Worm (Caenorhabditis elegans) whole organism, L1 larva: Measurements from ENCODE around the gene T16G12.4.

Experiments used
- C34B4.2 ChIP-seq: sonication (generic microtip); optimal IDR thresholded peaks from 2 replicates; lab custom pipeline; 2017; ENCODE audit warnings: mild to moderate bottlenecking, missing genetic modification characterization, missing compliant biosample characterization
- Y116A8C.19 ChIP-seq: sonication (generic microtip); optimal IDR thresholded peaks from 2 replicates; lab custom pipeline; 2016; ENCODE audit warnings: missing compliant biosample characterization, missing genetic modification characterization, borderline replicate concordance
- ceh-63 ChIP-seq: fragments of 200-800 bp; sonication (Bioruptor generic); optimal IDR thresholded peaks from 2 replicates; lab custom pipeline; 2018; ENCODE audit warnings: mild to moderate bottlenecking, missing genetic modification characterization, missing compliant biosample characterization
- ceh-82 ChIP-seq, 3 experiments: fragments of 150-350 bp in 1 of 3; sonication (generic microtip) in 2 of 3; optimal IDR thresholded peaks; 2 replicates each; lab custom pipeline; 2014 to 2017; ENCODE audit warnings: missing biosample characterization in 3 of 3, missing genetic modification characterization in 3 of 3
- ceh-90 ChIP-seq: sonication (generic microtip); optimal IDR thresholded peaks from 2 replicates; lab custom pipeline; 2016; ENCODE audit warnings: missing genetic modification characterization, missing compliant biosample characterization
- dpl-1 ChIP-seq, 3 experiments: fragments of 150-350 bp in 2 of 3; sonication (generic microtip) in 1 of 3; optimal IDR thresholded peaks; 2 replicates each; lab custom pipeline; 2014 to 2017; ENCODE audit warnings: missing biosample characterization in 3 of 3, missing genetic modification characterization in 3 of 3, missing genetic modification reagents in 3 of 3
- dsc-1 ChIP-seq: sonication (generic microtip); optimal IDR thresholded peaks from 2 replicates; lab custom pipeline; 2016; ENCODE audit warnings: mild to moderate bottlenecking, missing genetic modification characterization, missing compliant biosample characterization
- efl-3 ChIP-seq: fragments of 200-800 bp; sonication (Bioruptor generic); optimal IDR thresholded peaks from 2 replicates; lab custom pipeline; 2018; ENCODE audit warnings: mild to moderate bottlenecking, missing genetic modification characterization, missing compliant biosample characterization
- ets-5 ChIP-seq: fragments of 200-800 bp; sonication (Bioruptor generic); IDR thresholded peaks from 2 replicates; pipeline ENCODE4 v1.3.6; 2022; ENCODE audit warnings: missing genetic modification characterization, missing compliant biosample characterization
- hlh-17 ChIP-seq: fragments of 200-800 bp; sonication (Bioruptor generic); optimal IDR thresholded peaks from 2 replicates; lab custom pipeline; 2018; ENCODE audit warnings: missing genetic modification characterization, mild to moderate bottlenecking, missing compliant biosample characterization, moderate library complexity, borderline replicate concordance
- hlh-4 ChIP-seq: sonication (generic microtip); optimal IDR thresholded peaks from 2 replicates; lab custom pipeline; 2016; ENCODE audit warnings: mild to moderate bottlenecking, missing genetic modification characterization, missing compliant biosample characterization
- irx-1 ChIP-seq: sonication (generic microtip); optimal IDR thresholded peaks from 2 replicates; lab custom pipeline; 2016; ENCODE audit warnings: missing genetic modification characterization, missing compliant biosample characterization
- lin-13 ChIP-seq: fragments of 150-350 bp; optimal IDR thresholded peaks from 2 replicates; lab custom pipeline; 2014; ENCODE audit warnings: missing biosample characterization, missing genetic modification reagents, missing genetic modification characterization
- lsy-2 ChIP-seq, 2 experiments: fragments of 150-350 bp; optimal IDR thresholded peaks; 2 replicates each; lab custom pipeline; 2014; ENCODE audit warnings: missing biosample characterization in 2 of 2, missing genetic modification characterization in 2 of 2
- mef-2 ChIP-seq: fragments of 150-350 bp; optimal IDR thresholded peaks from 2 replicates; lab custom pipeline; 2014; ENCODE audit warnings: missing biosample characterization, missing genetic modification characterization
- nhr-11 ChIP-seq: fragments of 150-350 bp; optimal IDR thresholded peaks from 2 replicates; lab custom pipeline; 2014; ENCODE audit warnings: missing biosample characterization, missing genetic modification characterization
- nhr-12 ChIP-seq: sonication (generic microtip); optimal IDR thresholded peaks from 2 replicates; lab custom pipeline; 2017; ENCODE audit warnings: missing biosample characterization, missing genetic modification characterization
- nhr-19 ChIP-seq: fragments of 200-800 bp; sonication (Bioruptor generic); conservative IDR thresholded peaks from 2 replicates; pipeline ENCODE4 v1.3.6; 2022; ENCODE audit warnings: missing genetic modification characterization, missing compliant biosample characterization
- nhr-237 ChIP-seq: fragments of 150-350 bp; optimal IDR thresholded peaks from 2 replicates; lab custom pipeline; 2014; ENCODE audit warnings: missing biosample characterization, missing genetic modification characterization
- nhr-71 ChIP-seq: sonication (generic microtip); optimal IDR thresholded peaks from 2 replicates; lab custom pipeline; 2016; ENCODE audit warnings: mild to moderate bottlenecking, missing genetic modification characterization, moderate library complexity, missing compliant biosample characterization
- nhr-76 ChIP-seq: sonication (generic microtip); optimal IDR thresholded peaks from 2 replicates; lab custom pipeline; 2017; ENCODE audit warnings: missing biosample characterization, missing genetic modification characterization
- nhr-77 ChIP-seq: fragments of 150-350 bp; optimal IDR thresholded peaks from 2 replicates; lab custom pipeline; 2014; ENCODE audit warnings: missing biosample characterization, missing genetic modification characterization
- nhr-84 ChIP-seq: sonication (generic microtip); optimal IDR thresholded peaks from 2 replicates; lab custom pipeline; 2017; ENCODE audit warnings: missing biosample characterization, missing genetic modification characterization
- nhr-85 ChIP-seq: sonication (generic microtip); peaks from one replicate; lab custom pipeline; 2016; ENCODE audit warnings: missing genetic modification characterization, inconsistent platforms, missing compliant biosample characterization
- pag-3 ChIP-seq: sonication (generic microtip); optimal IDR thresholded peaks from 2 replicates; lab custom pipeline; 2017; ENCODE audit warnings: missing genetic modification characterization, mild to moderate bottlenecking, missing compliant biosample characterization, antibody characterized with exemption, borderline replicate concordance; ENCODE audit not compliant: insufficient read depth
- pax-3 ChIP-seq: fragments of 200-800 bp; sonication (Bioruptor generic); optimal IDR thresholded peaks from 2 replicates; lab custom pipeline; 2018; ENCODE audit warnings: mild to moderate bottlenecking, missing genetic modification characterization, moderate library complexity, missing compliant biosample characterization
- pqm-1 ChIP-seq: sonication (generic microtip); optimal IDR thresholded peaks from 3 replicates; lab custom pipeline; 2017; ENCODE audit warnings: missing biosample characterization, missing genetic modification characterization
- tbx-2 ChIP-seq: sonication (generic microtip); optimal IDR thresholded peaks from 2 replicates; lab custom pipeline; 2016; ENCODE audit warnings: missing genetic modification characterization, missing compliant biosample characterization
- unc-30 ChIP-seq: sonication (generic microtip); optimal IDR thresholded peaks from 2 replicates; lab custom pipeline; 2017; ENCODE audit warnings: missing biosample characterization, missing genetic modification characterization
- unc-98 ChIP-seq: fragments of 200-800 bp; sonication (Bioruptor generic); IDR thresholded peaks from 2 replicates; pipeline ENCODE4 v1.3.6; 2022; ENCODE audit warnings: missing genetic modification characterization, missing compliant biosample characterization
- vab-15 ChIP-seq: sonication (generic microtip); optimal IDR thresholded peaks from 2 replicates; lab custom pipeline; 2017; ENCODE audit warnings: missing genotype, mild to moderate bottlenecking, missing genetic modification characterization, missing compliant biosample characterization
- xbp-1 ChIP-seq: sonication (generic microtip); optimal IDR thresholded peaks from 2 replicates; lab custom pipeline; 2016; ENCODE audit warnings: missing genetic modification characterization, missing compliant biosample characterization
- zip-4 ChIP-seq: fragments of 200-800 bp; sonication (Bioruptor generic); optimal IDR thresholded peaks from 2 replicates; lab custom pipeline; 2018; ENCODE audit warnings: mild to moderate bottlenecking, missing genetic modification characterization, moderate library complexity, missing compliant biosample characterization

T16G12.4 gene

ce11 chrIII:10096525-10096972 lies 38.9 kb downstream of the T16G12.4 start (continued):
- TF ChIP-seq nhr-19 (GFP tag; lab: Robert Waterston, UW) (peak; percentile 86), dsc-1 (peak; percentile 92), pax-3 (tag; lab: Kevin White, UChicago) (peak; percentile 53), pag-3 (tag; lab: Kevin White, UChicago) (no peak), ets-5 (GFP tag; lab: Robert Waterston, UW) (no peak), C34B4.2 (tag; lab: Kevin White, UChicago) (no peak), dpl-1 (GFP tag; optimal IDR thresholded peaks at IDR 0.05; lab: Kevin White, UChicago) (peak; percentile 73 to 76 (median 73)), nhr-11 (tag; lab: Kevin White, UChicago) (peak; percentile 87), ceh-90 (tag; lab: Kevin White, UChicago) (no peak), nhr-237 (tag; lab: Kevin White, UChicago) (peak; percentile 78), nhr-71 (tag; lab: Kevin White, UChicago) (peak; percentile 97), zip-4 (peak; percentile 24)

DNA sequence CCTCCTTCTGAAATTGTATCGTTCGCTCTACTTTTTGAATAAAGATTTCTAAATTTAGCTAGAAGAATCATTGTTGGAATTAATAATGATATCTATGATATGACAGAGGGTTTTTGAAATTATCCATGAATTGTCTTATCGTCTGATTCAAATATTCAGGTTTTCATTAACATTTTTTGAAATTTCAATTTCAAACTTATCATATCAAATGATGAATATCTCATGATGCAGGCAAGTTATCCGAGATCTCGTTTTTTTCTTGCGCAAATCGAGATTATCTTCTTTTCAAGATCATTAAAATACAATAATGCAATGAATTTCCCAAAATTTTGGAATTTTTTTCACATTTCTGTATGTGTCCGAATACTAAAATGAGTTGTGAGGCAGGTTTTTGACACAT lies 40.4 kb downstream of the T16G12.4 start, which contains the start of gene spop-1:
Gene spop-1, minus strand, starts transcription at position 101 of the 400 bp plus-strand sequence.
- TF ChIP-seq nhr-77 (tag; lab: Kevin White, UChicago) (no peak), nhr-85 (no peak), hlh-17 (GFP tag; lab: Kevin White, UChicago) (no peak), xbp-1 (tag; lab: Kevin White, UChicago) (no peak), vab-15 (tag; lab: Kevin White, UChicago) (no peak), irx-1 (no peak), ceh-63 (no peak), unc-30 (tag; lab: Kevin White, UChicago) (no peak), pqm-1 (tag; lab: Kevin White, UChicago) (no peak), nhr-76 (no peak), Y116A8C.19 (no peak)
- TF ChIP-seq, all 84 proteins: peak for 0

DNA sequence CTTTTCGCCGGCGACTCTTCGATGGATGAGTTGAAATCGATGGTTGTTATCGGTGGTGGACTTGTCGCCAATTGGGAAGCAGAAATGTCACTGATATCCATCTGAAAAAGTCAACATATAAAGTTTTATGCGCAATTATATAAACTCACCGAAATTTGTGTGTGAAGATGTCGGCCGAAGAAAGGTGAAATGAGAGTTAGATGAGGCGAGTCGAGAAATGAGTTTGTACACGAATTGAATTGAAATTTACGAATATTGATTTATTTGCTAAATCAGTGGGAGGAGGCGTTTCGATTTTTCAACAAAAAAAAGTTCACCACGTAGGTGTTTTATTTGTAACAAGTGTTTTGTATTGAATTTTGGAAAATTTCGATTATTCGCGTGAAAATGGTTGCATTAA lies 43.7 kb downstream of the T16G12.4 start, which contains the start of gene kel-10:
Gene kel-10, minus strand, starts transcription at position 101 of the 400 bp plus-strand sequence.
- no peak for TF ChIP-seq xbp-1 (tag; lab: Kevin White, UChicago)
- TF ChIP-seq hlh-4 (tag; lab: Kevin White, UChicago), result no peak
- TF ChIP-seq nhr-12, result no peak
- TF ChIP-seq efl-3 (GFP tag; lab: Kevin White, UChicago), result no peak
- no peak for TF ChIP-seq ceh-82 (tag; optimal IDR thresholded peaks at IDR 0.05; lab: Kevin White, UChicago)
- TF ChIP-seq tbx-2 (tag; lab: Kevin White, UChicago), result no peak
- no peak for TF ChIP-seq pag-3 (tag; lab: Kevin White, UChicago)
- TF ChIP-seq nhr-84 (tag; lab: Kevin White, UChicago), result no peak

ce11 chrIII:10106390-10106789 lies 48.8 kb downstream of the T16G12.4 start, which contains the start of gene srt-55:
Gene srt-55 (minus strand): TSS chrIII:10106490.
- TF ChIP-seq unc-98, result no peak
- no peak for TF ChIP-seq mef-2 (tag; lab: Kevin White, UChicago)
- no peak for TF ChIP-seq nhr-84 (tag; lab: Kevin White, UChicago)
- TF ChIP-seq ceh-90 (tag; lab: Kevin White, UChicago), result no peak
- no peak for TF ChIP-seq lsy-2 (tag; optimal IDR thresholded peaks at IDR 0.05; lab: Kevin White, UChicago)
- no peak for TF ChIP-seq lin-13 (GFP tag; lab: Kevin White, UChicago)
